Worm (Caenorhabditis elegans): Measurements from ENCODE around the gene ekl-6.

DNA sequence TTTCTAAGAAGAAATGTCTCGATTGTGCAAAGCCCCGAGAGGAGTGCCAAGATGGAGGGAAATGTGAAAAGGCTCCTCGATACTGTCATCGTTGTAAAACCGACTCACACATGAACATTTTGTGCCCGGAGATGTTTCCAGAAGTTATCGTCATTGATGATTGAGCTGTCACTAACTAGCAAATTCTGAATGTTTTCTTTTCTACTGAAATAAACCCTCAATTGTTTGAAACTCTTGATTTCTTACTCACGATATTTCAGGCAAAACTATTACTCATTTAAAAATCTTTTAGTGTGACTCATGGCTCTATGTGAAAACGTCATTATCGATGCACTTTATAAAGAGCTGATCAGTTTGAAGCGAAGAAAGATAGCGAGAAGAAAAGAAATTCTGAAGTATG is 20.9 kb downstream of the ekl-6 start, which contains the start of gene T16H12.13:
- TF ChIP-seq dao-5 (tag; optimal IDR thresholded peaks at IDR 0.05) (no peak), W03F9.2 (tag; optimal IDR thresholded peaks at IDR 0.05) (no peak), him-1 (tag; optimal IDR thresholded peaks at IDR 0.05) (no peak)

Data from whole organism, L4/young adult.